Worm (Caenorhabditis elegans) whole organism, young adult: Measurements from ENCODE around the gene ent-3.

Source experiments
- B0035.1 ChIP-seq: sonication (generic microtip); optimal IDR thresholded peaks from 2 replicates; lab custom pipeline; 2016; ENCODE audit warnings: missing genetic modification characterization, mild to moderate bottlenecking, missing compliant biosample characterization, missing genotype, missing genetic modification reagents
- B0336.3 ChIP-seq: fragments of 200-800 bp; sonication (Bioruptor generic); IDR thresholded peaks from 2 replicates; pipeline ENCODE4 v1.3.6; 2022; ENCODE audit warnings: missing genetic modification characterization, missing compliant biosample characterization
- F23B12.7 ChIP-seq: sonication (generic microtip); optimal IDR thresholded peaks from 2 replicates; lab custom pipeline; 2017; ENCODE audit warnings: missing genetic modification characterization, mild to moderate bottlenecking, missing compliant biosample characterization, antibody characterized with exemption, moderate library complexity; ENCODE audit not compliant: insufficient read depth
- F37B4.10 ChIP-seq: fragments of 200-800 bp; sonication (Bioruptor generic); IDR thresholded peaks from 2 replicates; pipeline ENCODE4 v1.3.6; 2022; ENCODE audit warnings: missing genetic modification characterization, missing compliant biosample characterization
- F49E8.2 ChIP-seq: sonication (generic microtip); optimal IDR thresholded peaks from 3 replicates; lab custom pipeline; 2017; ENCODE audit warnings: missing genetic modification characterization, mild to moderate bottlenecking, missing compliant biosample characterization, antibody characterized with exemption, moderate library complexity; ENCODE audit not compliant: insufficient read depth
- F52B5.7 ChIP-seq: sonication (generic microtip); optimal IDR thresholded peaks from 2 replicates; lab custom pipeline; 2016; ENCODE audit warnings: mild to moderate bottlenecking, missing genetic modification characterization, missing compliant biosample characterization
- F57C9.4 ChIP-seq: sonication (generic microtip); optimal IDR thresholded peaks from 2 replicates; lab custom pipeline; 2017; ENCODE audit warnings: mild to moderate bottlenecking, missing genetic modification characterization, missing compliant biosample characterization
- K11D2.4 ChIP-seq: fragments of 200-800 bp; sonication (Bioruptor generic); IDR thresholded peaks from 2 replicates; pipeline ENCODE4 v1.3.6; 2022; ENCODE audit warnings: missing genetic modification reagents, missing genetic modification characterization, missing compliant biosample characterization
- K12H6.12 ChIP-seq: fragments of 200-800 bp; sonication (Bioruptor generic); optimal IDR thresholded peaks from 2 replicates; lab custom pipeline; 2018; ENCODE audit warnings: mild to moderate bottlenecking, missing genetic modification characterization, missing compliant biosample characterization
- Y67H2A.10 ChIP-seq: fragments of 200-800 bp; sonication (Bioruptor generic); conservative IDR thresholded peaks from 2 replicates; pipeline ENCODE4 v1.3.6; 2022; ENCODE audit warnings: missing genetic modification reagents, missing genetic modification characterization, missing compliant biosample characterization
- Y79H2A.3 ChIP-seq: fragments of 200-800 bp; sonication (Bioruptor generic); conservative IDR thresholded peaks from 2 replicates; pipeline ENCODE4 v1.3.6; 2022; ENCODE audit warnings: missing genetic modification reagents, missing genetic modification characterization, missing compliant biosample characterization
- ZK185.1 ChIP-seq: sonication (generic microtip); optimal IDR thresholded peaks from 2 replicates; lab custom pipeline; 2016; ENCODE audit warnings: mild to moderate bottlenecking, missing genetic modification characterization, missing compliant biosample characterization; ENCODE audit not compliant: poor library complexity, severe bottlenecking
- ama-1 ChIP-seq, 3 experiments: fragments of 150-350 bp in 1 of 3; sonication (generic microtip) in 2 of 3; optimal IDR thresholded peaks; 2 replicates each; lab custom pipeline; 2014 to 2018; ENCODE audit warnings: missing biosample characterization in 2 of 3, missing genetic modification characterization in 2 of 3, missing genetic modification reagents in 2 of 3
- aptf-2 ChIP-seq: fragments of 200-800 bp; sonication (Bioruptor generic); conservative IDR thresholded peaks from 2 replicates; pipeline ENCODE4 v1.3.6; 2022; ENCODE audit warnings: missing genetic modification reagents, missing genetic modification characterization, missing compliant biosample characterization
- atf-7 ChIP-seq: sonication (generic microtip); optimal IDR thresholded peaks from 2 replicates; lab custom pipeline; 2017; ENCODE audit warnings: mild to moderate bottlenecking, missing genetic modification characterization, missing compliant biosample characterization
- athp-1 ChIP-seq: sonication (generic microtip); optimal IDR thresholded peaks from 2 replicates; lab custom pipeline; 2017; ENCODE audit warnings: mild to moderate bottlenecking, missing genetic modification characterization, missing compliant biosample characterization
- cebp-2 ChIP-seq: fragments of 200-800 bp; sonication (Bioruptor generic); IDR thresholded peaks from 2 replicates; pipeline ENCODE4 v1.3.6; 2022; ENCODE audit warnings: missing genetic modification characterization, missing compliant biosample characterization
- ceh-91 ChIP-seq: fragments of 200-800 bp; sonication (Bioruptor generic); IDR thresholded peaks from 2 replicates; pipeline ENCODE4 v1.3.6; 2022; ENCODE audit warnings: missing genetic modification reagents, missing genetic modification characterization, missing compliant biosample characterization
- dox-1 ChIP-seq: fragments of 200-800 bp; sonication (Bioruptor generic); IDR thresholded peaks from 2 replicates; pipeline ENCODE4 v1.3.6; 2022; ENCODE audit warnings: missing genetic modification reagents, missing genetic modification characterization, missing compliant biosample characterization
- egl-18 ChIP-seq: fragments of 200-800 bp; sonication (Bioruptor generic); IDR thresholded peaks from 2 replicates; pipeline ENCODE4 v1.3.6; 2022; ENCODE audit warnings: missing genetic modification reagents, missing genetic modification characterization, missing compliant biosample characterization
- ekl-4 ChIP-seq: fragments of 200-800 bp; sonication (Bioruptor generic); IDR thresholded peaks from 2 replicates; pipeline ENCODE4 v1.3.6; 2022; ENCODE audit warnings: missing genetic modification reagents, missing genetic modification characterization, missing compliant biosample characterization
- hmg-1.2 ChIP-seq: fragments of 200-800 bp; sonication (Bioruptor generic); IDR thresholded peaks from 2 replicates; pipeline ENCODE4 v1.3.6; 2022; ENCODE audit warnings: missing genetic modification reagents, missing genetic modification characterization, missing compliant biosample characterization
- hmg-20 ChIP-seq: fragments of 200-800 bp; sonication (Bioruptor generic); IDR thresholded peaks from 2 replicates; pipeline ENCODE4 v1.3.6; 2022; ENCODE audit warnings: missing genetic modification reagents, missing genetic modification characterization, missing compliant biosample characterization
- lin-40 ChIP-seq: sonication (generic microtip); optimal IDR thresholded peaks from 2 replicates; lab custom pipeline; 2016; ENCODE audit warnings: missing genetic modification characterization, mild to moderate bottlenecking, missing compliant biosample characterization, missing genotype, missing genetic modification reagents
- lir-1 ChIP-seq: fragments of 200-800 bp; sonication (Bioruptor generic); conservative IDR thresholded peaks from 2 replicates; pipeline ENCODE4 v1.3.6; 2022; ENCODE audit warnings: missing genetic modification reagents, missing genetic modification characterization, missing compliant biosample characterization
- madf-8 ChIP-seq: fragments of 200-800 bp; sonication (Bioruptor generic); conservative IDR thresholded peaks from 2 replicates; pipeline ENCODE4 v1.3.6; 2022; ENCODE audit warnings: missing genetic modification reagents, missing genetic modification characterization, missing compliant biosample characterization
- mel-28 ChIP-seq: sonication (generic microtip); optimal IDR thresholded peaks from 2 replicates; lab custom pipeline; 2016; ENCODE audit warnings: borderline replicate concordance, mild to moderate bottlenecking, missing genetic modification characterization, missing compliant biosample characterization
- mes-4 ChIP-seq: sonication (generic microtip); optimal IDR thresholded peaks from 2 replicates; lab custom pipeline; 2016; ENCODE audit warnings: missing genotype, missing genetic modification characterization, missing compliant biosample characterization
- nhr-120 ChIP-seq: fragments of 200-800 bp; sonication (Bioruptor generic); IDR thresholded peaks from 2 replicates; pipeline ENCODE4 v1.3.6; 2022; ENCODE audit warnings: missing genetic modification characterization, missing compliant biosample characterization
- nhr-80 ChIP-seq: sonication (generic microtip); optimal IDR thresholded peaks from 2 replicates; lab custom pipeline; 2016; ENCODE audit warnings: missing genetic modification characterization, missing compliant biosample characterization
- pha-4 ChIP-seq: fragments of 150-350 bp; sonication (generic microtip); optimal IDR thresholded peaks from 2 replicates; lab custom pipeline; 2014; ENCODE audit warnings: missing biosample characterization, missing genetic modification reagents, missing genetic modification characterization
- sdz-38 ChIP-seq: sonication (generic microtip); optimal IDR thresholded peaks from 2 replicates; lab custom pipeline; 2016; ENCODE audit warnings: missing genotype, missing genetic modification characterization, missing compliant biosample characterization
- snpc-1.1 ChIP-seq: sonication (generic microtip); optimal IDR thresholded peaks from 2 replicates; lab custom pipeline; 2017; ENCODE audit warnings: missing genetic modification characterization, mild to moderate bottlenecking, missing compliant biosample characterization, antibody characterized with exemption, moderate library complexity, missing genotype, missing genetic modification reagents; ENCODE audit not compliant: insufficient read depth
- snpc-1.3 ChIP-seq: sonication (generic microtip); optimal IDR thresholded peaks from 2 replicates; lab custom pipeline; 2017; ENCODE audit warnings: missing genetic modification characterization, mild to moderate bottlenecking, missing compliant biosample characterization, antibody characterized with exemption, moderate library complexity, missing genotype, missing genetic modification reagents; ENCODE audit not compliant: insufficient read depth
- tbp1 ChIP-seq: fragments of 200-800 bp; sonication (Bioruptor generic); optimal IDR thresholded peaks from 2 replicates; lab custom pipeline; 2018; ENCODE audit warnings: mild to moderate bottlenecking, missing genetic modification characterization, missing compliant biosample characterization
- tbx-9 ChIP-seq: sonication (generic microtip); optimal IDR thresholded peaks from 2 replicates; lab custom pipeline; 2016; ENCODE audit warnings: borderline replicate concordance, missing genetic modification characterization, inconsistent platforms, missing compliant biosample characterization
- unc-62 ChIP-seq: fragments of 150-350 bp; optimal IDR thresholded peaks from 2 replicates; lab custom pipeline; 2014; ENCODE audit warnings: missing biosample characterization, missing genetic modification reagents, missing genetic modification characterization
- ztf-26 ChIP-seq: sonication (generic microtip); optimal IDR thresholded peaks from 2 replicates; lab custom pipeline; 2017; ENCODE audit warnings: missing genetic modification characterization, missing compliant biosample characterization

The ent-3 gene

ce11 chrV:14248025-14248424 lies 12.2 kb upstream of the ent-3 start, which contains the start of gene K02E11.4:
TSS of gene K02E11.4 (minus strand) at chrV:14248125.
- no peak for TF ChIP-seq nhr-120 (GFP tag; lab: Robert Waterston, UW)
- no peak for TF ChIP-seq pha-4 (tag; lab: Kevin White, UChicago)
- no peak for TF ChIP-seq cebp-2 (GFP tag; lab: Robert Waterston, UW)
- TF ChIP-seq snpc-1.3 (tag; lab: Kevin White, UChicago): no peak
- TF ChIP-seq hmg-20: no peak
- no peak for TF ChIP-seq K12H6.12
- no peak for TF ChIP-seq ama-1 (optimal IDR thresholded peaks at IDR 0.05; lab: Kevin White, UChicago)
- no peak for TF ChIP-seq ama-1 (GFP tag; optimal IDR thresholded peaks at IDR 0.05; lab: Kevin White, UChicago)
- TF ChIP-seq ekl-4: no peak
- no peak for TF ChIP-seq lir-1 (GFP tag; lab: Robert Waterston, UW)
- no peak for TF ChIP-seq F49E8.2 (tag; lab: Kevin White, UChicago)
- no peak for TF ChIP-seq Y79H2A.3 (GFP tag; lab: Robert Waterston, UW)
- no peak for TF ChIP-seq madf-8 (GFP tag; lab: Robert Waterston, UW)
- TF ChIP-seq lin-40 (tag; lab: Kevin White, UChicago): no peak
- TF ChIP-seq K11D2.4 (GFP tag; lab: Robert Waterston, UW): no peak

ce11 chrV:14246761-14247160 lies 10.9 kb upstream of the ent-3 start, which contains the start of gene K02E11.3:
TSS of gene K02E11.3 (minus strand) at chrV:14246861.
- no peak for TF ChIP-seq aptf-2
- TF ChIP-seq pha-4 (tag; lab: Kevin White, UChicago): no peak
- TF ChIP-seq ztf-26 (tag; lab: Kevin White, UChicago): no peak
- no peak for TF ChIP-seq mel-28 (tag; lab: Kevin White, UChicago)
- TF ChIP-seq unc-62 (GFP tag; lab: Kevin White, UChicago): no peak
- no peak for TF ChIP-seq sdz-38 (tag; lab: Kevin White, UChicago)
- TF ChIP-seq athp-1 (tag; lab: Kevin White, UChicago): no peak
- TF ChIP-seq nhr-80 (tag; lab: Kevin White, UChicago): no peak
- TF ChIP-seq dox-1 (GFP tag; lab: Robert Waterston, UW): no peak
- TF ChIP-seq F52B5.7 (tag; lab: Kevin White, UChicago): no peak
- TF ChIP-seq tbx-9 (tag; lab: Kevin White, UChicago): no peak
- no peak for TF ChIP-seq F37B4.10 (GFP tag; lab: Robert Waterston, UW)
- TF ChIP-seq Y67H2A.10 (GFP tag; lab: Robert Waterston, UW): no peak
- no peak for TF ChIP-seq F57C9.4
- TF ChIP-seq snpc-1.1 (tag; lab: Kevin White, UChicago): no peak
- no peak for TF ChIP-seq egl-18 (GFP tag; lab: Robert Waterston, UW)
- no peak for TF ChIP-seq atf-7

DNA sequence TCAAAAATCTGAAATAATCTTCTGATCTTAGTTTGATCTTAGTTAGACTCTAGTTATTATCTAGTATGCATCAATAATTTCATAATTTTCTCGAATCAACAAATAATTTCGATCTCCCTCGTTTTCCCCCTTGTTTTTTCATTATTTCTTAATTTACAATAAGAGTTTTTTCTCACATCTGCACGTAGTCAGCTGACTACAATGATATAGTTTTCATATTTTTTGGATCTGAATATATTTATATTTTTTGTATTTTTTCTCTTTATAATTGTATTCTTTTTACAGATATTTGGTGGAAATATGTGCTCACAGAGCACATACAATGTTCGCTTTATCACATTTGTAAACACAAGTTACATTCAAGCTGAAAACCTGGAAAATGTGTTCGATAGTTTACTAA lies 8.1 kb upstream of the ent-3 start, which contains the start of gene sre-7:
TSS of gene sre-7 (plus strand) at position 301 of the 400 bp plus-strand sequence.
- TF ChIP-seq ceh-91 (GFP tag; lab: Robert Waterston, UW) (no peak), lin-40 (tag; lab: Kevin White, UChicago) (no peak), B0336.3 (GFP tag; lab: Robert Waterston, UW) (no peak), sdz-38 (tag; lab: Kevin White, UChicago) (no peak), K12H6.12 (no peak), hmg-1.2 (GFP tag; lab: Robert Waterston, UW) (no peak), tbp1 (GFP tag; lab: Kevin White, UChicago) (no peak), mes-4 (tag; lab: Kevin White, UChicago) (no peak), B0035.1 (no peak), F49E8.2 (tag; lab: Kevin White, UChicago) (no peak), hmg-20 (no peak), F37B4.10 (GFP tag; lab: Robert Waterston, UW) (no peak), ZK185.1 (tag; lab: Kevin White, UChicago) (no peak), ztf-26 (tag; lab: Kevin White, UChicago) (no peak), F23B12.7 (tag; lab: Kevin White, UChicago) (no peak)
- TF ChIP-seq, all 124 proteins: peak for 0
